Fruit fly (Drosophila melanogaster) whole organism, pupa: ENCODE results near the gene CG43219.

Source experiments
- CG10348 ChIP-seq: fragments of 200-800 bp; sonication (Bioruptor generic); IDR thresholded peaks from 2 replicates; pipeline ENCODE4 v1.3.6; 2022; ENCODE audit warnings: missing biosample characterization, missing genetic modification characterization
- CG12605 ChIP-seq: fragments of 200-800 bp; sonication (Bioruptor generic); IDR thresholded peaks from 2 replicates; pipeline ENCODE4 v1.3.6; 2022; ENCODE audit warnings: missing biosample characterization, missing genetic modification characterization
- CG13204 ChIP-seq: fragments of 200-800 bp; sonication (Bioruptor generic); optimal IDR thresholded peaks from 2 replicates; lab custom pipeline; 2018; ENCODE audit warnings: missing biosample characterization, mild to moderate bottlenecking, missing genetic modification characterization, moderate library complexity
- CG14655 ChIP-seq: fragments of 200-800 bp; sonication (Bioruptor generic); optimal IDR thresholded peaks from 3 replicates; lab custom pipeline; 2017; ENCODE audit warnings: mild to moderate bottlenecking, missing biosample characterization, missing genetic modification reagents, missing genetic modification characterization
- CG15710 ChIP-seq: fragments of 200-800 bp; sonication (Bioruptor generic); optimal IDR thresholded peaks from 2 replicates; lab custom pipeline; 2018; ENCODE audit warnings: missing biosample characterization, mild to moderate bottlenecking, missing genetic modification characterization, moderate library complexity
- CG17806 ChIP-seq: fragments of 200-800 bp; sonication (Bioruptor generic); optimal IDR thresholded peaks from 2 replicates; lab custom pipeline; 2018; ENCODE audit warnings: missing biosample characterization, mild to moderate bottlenecking, missing genetic modification characterization, moderate library complexity
- CG32121 ChIP-seq: fragments of 200-800 bp; sonication (Bioruptor generic); IDR thresholded peaks from 2 replicates; pipeline ENCODE4 v1.3.6; 2022; ENCODE audit warnings: missing biosample characterization, missing genetic modification characterization
- CG34367 ChIP-seq: fragments of 200-800 bp; sonication (Bioruptor generic); optimal IDR thresholded peaks from 2 replicates; lab custom pipeline; 2018; ENCODE audit warnings: missing biosample characterization, mild to moderate bottlenecking, missing genetic modification characterization
- CG4496 ChIP-seq: fragments of 200-800 bp; sonication (Bioruptor generic); IDR thresholded peaks from 3 replicates; pipeline ENCODE4 v1.3.6; 2022; ENCODE audit warnings: missing biosample characterization, missing genetic modification characterization
- CG8159 ChIP-seq: fragments of 200-800 bp; sonication (Bioruptor generic); optimal IDR thresholded peaks from 3 replicates; lab custom pipeline; 2018; ENCODE audit warnings: missing biosample characterization, mild to moderate bottlenecking, missing genetic modification characterization, moderate library complexity
- CG8301 ChIP-seq: fragments of 200-800 bp; sonication (Bioruptor generic); optimal IDR thresholded peaks from 2 replicates; lab custom pipeline; 2018; ENCODE audit warnings: missing biosample characterization, mild to moderate bottlenecking, missing genetic modification characterization
- CG9948 ChIP-seq: fragments of 200-800 bp; sonication (Bioruptor generic); optimal IDR thresholded peaks from 2 replicates; lab custom pipeline; 2018; ENCODE audit warnings: missing biosample characterization, mild to moderate bottlenecking, missing genetic modification characterization, moderate library complexity
- D1 ChIP-seq: fragments of 200-800 bp; sonication (Bioruptor generic); optimal IDR thresholded peaks from 2 replicates; lab custom pipeline; 2018; ENCODE audit warnings: missing biosample characterization, mild to moderate bottlenecking, missing genetic modification characterization, moderate library complexity
- EcR ChIP-seq: fragments of 200-800 bp; sonication (Bioruptor generic); optimal IDR thresholded peaks from 3 replicates; lab custom pipeline; 2019; ENCODE audit warnings: missing biosample characterization, missing genetic modification characterization, mild to moderate bottlenecking, moderate library complexity, missing genetic modification reagents
- Ets98B ChIP-seq: fragments of 200-800 bp; sonication (Bioruptor generic); IDR thresholded peaks from 2 replicates; pipeline ENCODE4 v1.3.6; 2022; ENCODE audit warnings: missing biosample characterization, missing genetic modification characterization
- Pif1A ChIP-seq: fragments of 200-800 bp; sonication (Bioruptor generic); optimal IDR thresholded peaks from 3 replicates; lab custom pipeline; 2016; ENCODE audit warnings: missing biosample characterization, missing genetic modification characterization
- Pif1B ChIP-seq: fragments of 200-800 bp; sonication (Bioruptor generic); optimal IDR thresholded peaks from 3 replicates; lab custom pipeline; 2016; ENCODE audit warnings: missing biosample characterization, missing genetic modification characterization
- Snoo ChIP-seq: fragments of 200-800 bp; sonication (Bioruptor generic); optimal IDR thresholded peaks from 3 replicates; lab custom pipeline; 2017; ENCODE audit warnings: missing biosample characterization, mild to moderate bottlenecking, missing genetic modification characterization, inconsistent platforms
- fd96Ca ChIP-seq: fragments of 200-800 bp; sonication (Bioruptor generic); IDR thresholded peaks from 3 replicates; pipeline ENCODE4 v1.3.6; 2022; ENCODE audit warnings: missing biosample characterization, missing genetic modification characterization
- gl ChIP-seq: fragments of 200-800 bp; sonication (Bioruptor generic); optimal IDR thresholded peaks from 2 replicates; lab custom pipeline; 2018; ENCODE audit warnings: missing biosample characterization, mild to moderate bottlenecking, missing genetic modification characterization
- rn ChIP-seq: fragments of 200-800 bp; sonication (Bioruptor generic); IDR thresholded peaks from 2 replicates; pipeline ENCODE4 v1.3.6; 2022; ENCODE audit warnings: missing biosample characterization, missing genetic modification characterization

CG43219 gene

DNA sequence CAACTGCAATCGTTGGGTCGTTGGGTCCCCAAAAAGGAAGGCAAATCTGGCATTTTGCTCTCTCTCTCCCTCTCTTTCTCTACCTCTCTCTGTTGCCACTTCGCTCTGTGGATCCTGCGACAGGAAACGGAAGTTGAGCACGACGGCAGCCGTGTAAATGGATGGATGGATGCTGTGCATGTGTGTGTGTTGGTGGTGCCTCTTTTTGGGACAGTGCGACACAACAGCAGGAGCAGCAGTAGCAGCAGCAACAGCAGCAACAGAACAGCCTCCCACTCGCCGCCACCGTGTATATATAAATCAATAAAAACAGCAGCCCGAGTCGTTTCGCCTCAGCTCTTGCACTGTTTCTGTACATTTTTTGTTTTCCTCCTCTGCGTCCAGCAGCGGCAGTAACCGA, 28.2 kb upstream of the CG43219 start:
- TF ChIP-seq CG9948 (no peak), CG15710 (tag; lab: Kevin White, UChicago) (no peak), CG8159 (tag; lab: Kevin White, UChicago) (no peak), Ets98B (GFP tag; lab: Robert Waterston, UW) (no peak), CG10348 (GFP tag; lab: Robert Waterston, UW) (no peak), CG12605 (GFP tag; lab: Robert Waterston, UW) (no peak), EcR (GFP tag; lab: Kevin White, UChicago) (no peak), CG32121 (GFP tag; lab: Robert Waterston, UW) (no peak), CG13204 (no peak), fd96Ca (GFP tag; lab: Robert Waterston, UW) (no peak), gl (tag; lab: Kevin White, UChicago) (no peak)

dm6 chr3L:21193170-21193569, 27.0 kb upstream of the CG43219 start, which contains the start of gene CG42337:
Gene CG42337, minus strand, starts transcription at chr3L:21193363.
- TF ChIP-seq fd96Ca (GFP tag; lab: Robert Waterston, UW) (0 out of 3 replicates have a peak, but pooled peaks have one; percentile 28), CG8301 (tag; lab: Kevin White, UChicago) (no peak), CG4496 (GFP tag; lab: Robert Waterston, UW) (0 out of 3 replicates have a peak, but pooled peaks have one; percentile 15)
- TF ChIP-seq, all 21 proteins: peak for 2

DNA sequence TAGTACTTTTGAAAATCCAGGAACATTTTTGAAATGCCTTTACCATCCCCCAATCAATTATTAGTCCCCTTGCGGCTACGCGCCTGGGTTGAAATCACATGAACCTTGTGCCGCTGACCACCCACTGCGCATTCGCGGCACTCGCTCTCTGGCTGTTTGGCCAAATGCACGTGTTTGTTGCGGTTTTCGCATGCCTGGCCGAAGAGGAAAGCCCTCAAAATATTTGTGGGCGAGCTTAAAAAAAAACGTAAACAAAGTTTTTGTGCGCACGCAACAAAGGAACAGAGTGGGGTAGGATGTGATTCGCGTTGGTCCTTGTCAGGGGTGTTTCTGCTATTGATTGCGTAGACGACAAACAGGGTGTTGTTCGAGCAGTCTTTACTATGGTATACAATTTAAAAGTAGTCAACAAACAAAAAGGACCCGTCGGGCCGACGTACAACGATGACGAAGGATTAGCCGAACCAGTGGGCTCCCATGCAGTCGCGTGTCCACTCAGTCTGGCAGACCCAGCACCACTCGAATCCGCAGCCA, 25.7 kb upstream of the CG43219 start:
- no peak for TF ChIP-seq CG12605 (GFP tag; lab: Robert Waterston, UW)
- TF ChIP-seq CG8159 (tag; lab: Kevin White, UChicago) = no peak
- TF ChIP-seq CG17806 (tag; lab: Kevin White, UChicago) = no peak
- TF ChIP-seq D1 (tag; lab: Kevin White, UChicago) = no peak
- TF ChIP-seq gl (tag; lab: Kevin White, UChicago) = no peak
- no peak for TF ChIP-seq CG32121 (GFP tag; lab: Robert Waterston, UW)
- no peak for TF ChIP-seq CG15710 (tag; lab: Kevin White, UChicago)
- no peak for TF ChIP-seq Ets98B (GFP tag; lab: Robert Waterston, UW)
- no peak for TF ChIP-seq EcR (GFP tag; lab: Kevin White, UChicago)
- no peak for TF ChIP-seq CG8301 (tag; lab: Kevin White, UChicago)
- no peak for TF ChIP-seq CG9948
- TF ChIP-seq CG13204 = no peak
- TF ChIP-seq CG34367 (tag; lab: Kevin White, UChicago) = no peak
- TF ChIP-seq CG10348 (GFP tag; lab: Robert Waterston, UW) = no peak
- no peak for TF ChIP-seq Pif1A
- no peak for TF ChIP-seq fd96Ca (GFP tag; lab: Robert Waterston, UW)
- TF ChIP-seq, all 21 proteins: peak for 0

DNA sequence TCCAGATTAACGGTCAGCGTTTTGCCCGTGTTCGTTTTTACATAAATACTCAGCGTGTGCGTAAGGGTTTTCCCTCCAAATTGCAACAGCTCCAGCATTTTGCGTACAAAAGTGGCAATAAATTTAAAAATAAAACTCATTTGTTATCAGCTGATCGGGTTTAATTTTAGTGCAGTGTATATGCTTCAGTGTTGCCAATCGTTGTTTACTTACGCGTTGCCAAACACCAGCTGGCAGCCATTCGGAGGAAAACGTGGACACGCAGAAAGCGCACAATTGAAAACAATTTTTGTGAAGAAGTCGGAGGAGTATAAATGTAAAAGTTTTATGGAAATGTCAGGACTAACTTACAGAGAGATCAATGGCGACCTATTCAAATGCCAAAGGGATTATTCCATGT, 23.6 kb upstream of the CG43219 start, which contains the start of the genes Targ3 and park:
TSS of gene Targ3 (plus strand) at position 269 of the 400 bp plus-strand sequence.
TSS of gene park (minus strand) at position 291 of the 400 bp plus-strand sequence.
- no peak for TF ChIP-seq CG15710 (tag; lab: Kevin White, UChicago)
- TF ChIP-seq CG4496 (GFP tag; lab: Robert Waterston, UW) = 0 out of 3 replicates have a peak, but pooled peaks have one; percentile 37
- no peak for TF ChIP-seq CG32121 (GFP tag; lab: Robert Waterston, UW)
- no peak for TF ChIP-seq CG9948
- no peak for TF ChIP-seq CG10348 (GFP tag; lab: Robert Waterston, UW)
- TF ChIP-seq EcR (GFP tag; lab: Kevin White, UChicago) = no peak
- no peak for TF ChIP-seq Ets98B (GFP tag; lab: Robert Waterston, UW)
- no peak for TF ChIP-seq CG14655
- TF ChIP-seq CG13204 = no peak
- TF ChIP-seq fd96Ca (GFP tag; lab: Robert Waterston, UW) = peak; percentile 33; the same call in 1 of the 3 replicates
- no peak for TF ChIP-seq CG17806 (tag; lab: Kevin White, UChicago)
- TF ChIP-seq rn (GFP tag; lab: Robert Waterston, UW) = no peak

DNA sequence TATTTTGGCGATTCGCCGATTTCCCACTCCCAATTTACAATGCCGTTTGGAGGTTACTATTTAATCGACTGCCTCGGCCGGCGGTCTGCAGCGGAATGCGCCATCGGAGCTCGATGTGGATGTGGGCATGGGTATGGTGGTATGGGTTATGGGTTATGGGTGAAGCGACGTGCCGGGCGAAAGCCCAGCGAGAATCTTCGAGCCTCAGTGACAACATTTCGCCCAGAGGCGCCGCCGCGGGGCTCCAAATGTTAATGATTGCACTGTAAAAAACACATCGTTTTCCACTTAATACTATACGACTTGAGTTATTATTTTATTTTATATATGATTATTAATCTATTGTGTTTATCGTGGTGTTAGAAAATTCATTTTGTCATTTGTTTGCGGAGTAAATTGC, 19.6 kb upstream of the CG43219 start:
- peak; percentile 35 for TF ChIP-seq CG14655
- TF ChIP-seq Pif1A = peak; percentile 17
- TF ChIP-seq CG9948 = peak; percentile 28
- no peak for TF ChIP-seq CG13204
- no peak for TF ChIP-seq CG8301 (tag; lab: Kevin White, UChicago)
- TF ChIP-seq Pif1B (GFP tag; lab: Kevin White, UChicago) = peak; percentile 11
- no peak for TF ChIP-seq D1 (tag; lab: Kevin White, UChicago)
- TF ChIP-seq Ets98B (GFP tag; lab: Robert Waterston, UW) = no peak; the same call in 1 of the 2 replicates
- peak; percentile 2 for TF ChIP-seq EcR (GFP tag; lab: Kevin White, UChicago)
- TF ChIP-seq CG4496 (GFP tag; lab: Robert Waterston, UW) = peak; percentile 70

DNA sequence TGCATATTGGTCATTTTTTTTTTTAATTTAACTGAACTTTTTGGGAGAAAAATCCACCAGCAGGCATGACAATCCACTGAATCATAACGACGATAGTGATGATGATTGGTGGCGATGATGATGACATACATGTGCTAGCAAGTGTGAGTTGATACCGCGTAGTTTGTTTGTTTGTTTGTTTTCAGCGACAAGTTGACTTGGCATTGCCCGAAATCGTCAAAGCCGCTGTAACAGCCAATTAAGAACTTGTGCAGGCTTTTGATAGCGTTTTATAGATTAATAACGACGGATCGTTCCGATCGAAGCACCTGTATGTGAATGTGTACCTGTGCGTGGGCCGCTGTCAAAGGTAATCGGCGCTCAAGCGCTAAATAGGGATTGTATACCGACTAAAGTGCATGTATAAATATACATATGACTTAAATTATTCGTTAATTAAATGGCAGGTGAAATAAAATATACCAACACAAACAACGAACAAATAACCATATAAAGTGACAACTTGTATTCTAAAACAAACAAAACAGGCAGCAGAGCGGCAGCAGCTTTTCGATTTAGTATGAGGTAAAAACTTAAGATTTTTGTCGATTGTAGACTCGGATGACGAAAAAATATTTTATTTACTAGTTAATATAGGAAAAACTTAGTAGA, 18.8 kb upstream of the CG43219 start:
- TF ChIP-seq gl (tag; lab: Kevin White, UChicago) (no peak), CG32121 (GFP tag; lab: Robert Waterston, UW) (no peak), Pif1A (no peak), CG17806 (tag; lab: Kevin White, UChicago) (no peak), rn (GFP tag; lab: Robert Waterston, UW) (no peak), CG9948 (no peak), fd96Ca (GFP tag; lab: Robert Waterston, UW) (no peak), CG34367 (tag; lab: Kevin White, UChicago) (no peak), Snoo (no peak), CG13204 (no peak), D1 (tag; lab: Kevin White, UChicago) (no peak), CG8159 (tag; lab: Kevin White, UChicago) (no peak), CG10348 (GFP tag; lab: Robert Waterston, UW) (no peak), EcR (GFP tag; lab: Kevin White, UChicago) (no peak), CG8301 (tag; lab: Kevin White, UChicago) (no peak), CG12605 (GFP tag; lab: Robert Waterston, UW) (no peak), CG14655 (no peak), CG4496 (GFP tag; lab: Robert Waterston, UW) (no peak)
